Comparison of ENCODE assay signal across 1 fruit fly cellular context in genomic region chr3R:10084914-10085313, dm6.
TF ChIP-seq lines count a peak whose summit lies in the region.

No protein-coding gene starts in this region.

TF ChIP-seq in whole organism, embryonic, 481 proteins besides CTCF, POLR2A, EP300 and RAD21 (continued from another document):
- TF ChIP-seq Taf1 (GFP tag; IDR thresholded peaks at IDR 0.05; lab: Robert Waterston, UW) (peak; percentile 66), luna (GFP tag; optimal IDR thresholded peaks at IDR 0.05; lab: Kevin White, UChicago) (peak; percentile 35), Ets97D (GFP tag; optimal IDR thresholded peaks at IDR 0.05; lab: Kevin White, UChicago) (no peak), psq (GFP tag; optimal IDR thresholded peaks at IDR 0.05; lab: Kevin White, UChicago) (no peak), Adf1 (GFP tag; IDR thresholded peaks at IDR 0.05; lab: Robert Waterston, UW) (no peak), usp (GFP tag; optimal IDR thresholded peaks at IDR 0.05; lab: Kevin White, UChicago) (no peak), CG10267 (tag; optimal IDR thresholded peaks at IDR 0.05; lab: Kevin White, UChicago) (no peak), CG16815 (GFP tag; optimal IDR thresholded peaks at IDR 0.05; lab: Kevin White, UChicago) (peak; percentile 69), nerfin-1 (tag; optimal IDR thresholded peaks at IDR 0.05; lab: Kevin White, UChicago) (no peak), mirr (GFP tag; optimal IDR thresholded peaks at IDR 0.05; lab: Kevin White, UChicago) (no peak), Camta (GFP tag; optimal IDR thresholded peaks at IDR 0.05; lab: Kevin White, UChicago) (no peak), CG14860 (GFP tag; IDR thresholded peaks at IDR 0.05; lab: Robert Waterston, UW; ENCODE audit: partially characterized antibody) (no peak), cato (GFP tag; optimal IDR thresholded peaks at IDR 0.05; lab: Kevin White, UChicago; ENCODE audit: borderline replicate concordance) (no peak), CG17612 (GFP tag; IDR thresholded peaks at IDR 0.05; lab: Robert Waterston, UW) (0 out of 2 replicates have a peak, but pooled peaks have one; percentile 26), CG34224 (GFP tag; IDR thresholded peaks at IDR 0.05; lab: Robert Waterston, UW; ENCODE audit: partially characterized antibody) (no peak), CG18262 (tag; optimal IDR thresholded peaks at IDR 0.05; lab: Kevin White, UChicago) (no peak), CG8089 (GFP tag; optimal IDR thresholded peaks at IDR 0.05; lab: Kevin White, UChicago) (no peak), CG9215 (GFP tag; IDR thresholded peaks at IDR 0.05; lab: Robert Waterston, UW) (peak; percentile 67), CG2889 (GFP tag; IDR thresholded peaks at IDR 0.05; lab: Robert Waterston, UW) (no peak), CG11456 (GFP tag; IDR thresholded peaks at IDR 0.05; lab: Robert Waterston, UW) (peak; percentile 57; the same call in 1 of the 3 replicates), odd (GFP tag; optimal IDR thresholded peaks at IDR 0.05; lab: Kevin White, UChicago) (no peak), ftz-f1 (GFP tag; optimal IDR thresholded peaks at IDR 0.05; lab: Kevin White, UChicago) (no peak), MBD-R2 (GFP tag; IDR thresholded peaks at IDR 0.05; lab: Robert Waterston, UW) (peak; percentile 38; the same call in 1 of the 2 replicates), tio (GFP tag; optimal IDR thresholded peaks at IDR 0.05; lab: Kevin White, UChicago) (no peak), zen2 (GFP tag; IDR thresholded peaks at IDR 0.05; lab: Robert Waterston, UW; ENCODE audit: partially characterized antibody) (no peak), ewg (GFP tag; optimal IDR thresholded peaks at IDR 0.05; lab: Kevin White, UChicago) (no peak), E2f1 (GFP tag; IDR thresholded peaks at IDR 0.05; lab: Robert Waterston, UW) (peak; percentile 41; the same call in 1 of the 2 replicates), Nf-YB (GFP tag; optimal IDR thresholded peaks at IDR 0.05; lab: Kevin White, UChicago) (no peak), CG1233 (GFP tag; optimal IDR thresholded peaks at IDR 0.05; lab: Kevin White, UChicago) (no peak), Xrp1 (GFP tag; IDR thresholded peaks at IDR 0.05; lab: Robert Waterston, UW) (peak; percentile 19; the same call in 1 of the 2 replicates), Hand (GFP tag; optimal IDR thresholded peaks at IDR 0.05; lab: Kevin White, UChicago) (peak; percentile 54), pum (GFP tag; optimal IDR thresholded peaks at IDR 0.05; lab: Kevin White, UChicago) (peak; percentile 21), Mrtf (GFP tag; IDR thresholded peaks at IDR 0.05; lab: Robert Waterston, UW) (0 out of 3 replicates have a peak, but pooled peaks have one; percentile 40), CG11695 (GFP tag; IDR thresholded peaks at IDR 0.05; lab: Robert Waterston, UW) (no peak), gt (GFP tag; IDR thresholded peaks at IDR 0.05; lab: Robert Waterston, UW) (no peak), aop (GFP tag; IDR thresholded peaks at IDR 0.05; lab: Robert Waterston, UW) (no peak), CG2120 (GFP tag; optimal IDR thresholded peaks at IDR 0.05; lab: Kevin White, UChicago) (peak; percentile 91), sima (GFP tag; optimal IDR thresholded peaks at IDR 0.05; lab: Kevin White, UChicago) (no peak), fu2 (GFP tag; optimal IDR thresholded peaks at IDR 0.05; lab: Kevin White, UChicago) (peak; percentile 63), Pdp1 (GFP tag; optimal IDR thresholded peaks at IDR 0.05; lab: Kevin White, UChicago) (peak; percentile 8 to 27), sug (tag; optimal IDR thresholded peaks at IDR 0.05; lab: Kevin White, UChicago) (no peak), ap (GFP tag; IDR thresholded peaks at IDR 0.05; lab: Robert Waterston, UW) (no peak), insv (GFP tag; optimal IDR thresholded peaks at IDR 0.05; lab: Kevin White, UChicago) (no peak), Bdp1 (GFP tag; optimal IDR thresholded peaks at IDR 0.05; lab: Kevin White, UChicago) (no peak), CG1529 (GFP tag; optimal IDR thresholded peaks at IDR 0.05; lab: Kevin White, UChicago) (no peak), TFAM (GFP tag; optimal IDR thresholded peaks at IDR 0.05; lab: Kevin White, UChicago) (no peak), Neu2 (GFP tag; optimal IDR thresholded peaks at IDR 0.05; lab: Kevin White, UChicago; ENCODE audit: borderline replicate concordance) (no peak), fd96Cb (tag; optimal IDR thresholded peaks at IDR 0.05; lab: Kevin White, UChicago) (no peak), Lim3 (GFP tag; IDR thresholded peaks at IDR 0.05; lab: Robert Waterston, UW) (no peak), CG18764 (GFP tag; optimal IDR thresholded peaks at IDR 0.05; lab: Kevin White, UChicago) (no peak), HLH3B (GFP tag; IDR thresholded peaks at IDR 0.05; lab: Robert Waterston, UW) (peak; percentile 14; the same call in 1 of the 2 replicates), bbx (GFP tag; IDR thresholded peaks at IDR 0.05; lab: Robert Waterston, UW; ENCODE audit: partially characterized antibody) (no peak), Opbp (GFP tag; IDR thresholded peaks at IDR 0.05; lab: Robert Waterston, UW; ENCODE audit: partially characterized antibody) (no peak), CG17829 (tag; optimal IDR thresholded peaks at IDR 0.05; lab: Kevin White, UChicago) (no peak), Dll (GFP tag; IDR thresholded peaks at IDR 0.05; lab: Robert Waterston, UW; ENCODE audit: partially characterized antibody) (no peak), org-1 (GFP tag; optimal IDR thresholded peaks at IDR 0.05; lab: Kevin White, UChicago) (peak; percentile 39), CG10462 (GFP tag; optimal IDR thresholded peaks at IDR 0.05; lab: Kevin White, UChicago) (no peak), CG33557 (GFP tag; optimal IDR thresholded peaks at IDR 0.05; lab: Kevin White, UChicago) (no peak), lmd (GFP tag; IDR thresholded peaks at IDR 0.05; lab: Robert Waterston, UW) (peak; percentile 65; the same call in 1 of the 2 replicates), row (GFP tag; IDR thresholded peaks at IDR 0.05; lab: Robert Waterston, UW) (peak; percentile 62), CG1792 (GFP tag; optimal IDR thresholded peaks at IDR 0.05; lab: Kevin White, UChicago) (no peak), CG11093 (GFP tag; IDR thresholded peaks at IDR 0.05; lab: Robert Waterston, UW) (no peak), D (optimal IDR thresholded peaks at IDR 0.05; lab: Kevin White, UChicago) (no peak), D (GFP tag; optimal IDR thresholded peaks at IDR 0.05; lab: Kevin White, UChicago) (no peak), Vsx1 (GFP tag; optimal IDR thresholded peaks at IDR 0.05; lab: Kevin White, UChicago) (no peak), lov (optimal IDR thresholded peaks at IDR 0.05; lab: Kevin White, UChicago) (no peak), lov (GFP tag; IDR thresholded peaks at IDR 0.05; lab: Robert Waterston, UW) (no peak), CG7963 (GFP tag; IDR thresholded peaks at IDR 0.05; lab: Robert Waterston, UW; ENCODE audit: partially characterized antibody) (no peak), CG3995 (GFP tag; optimal IDR thresholded peaks at IDR 0.05; lab: Kevin White, UChicago) (peak; percentile 16), CG10147 (GFP tag; optimal IDR thresholded peaks at IDR 0.05; lab: Kevin White, UChicago) (peak; percentile 66), Hr39 (optimal IDR thresholded peaks at IDR 0.05; lab: Kevin White, UChicago) (no peak), Lhr (GFP tag; optimal IDR thresholded peaks at IDR 0.05; lab: Kevin White, UChicago) (no peak), dysf (GFP tag; IDR thresholded peaks at IDR 0.05; lab: Robert Waterston, UW) (peak; percentile 69), CG4707 (GFP tag; optimal IDR thresholded peaks at IDR 0.05; lab: Kevin White, UChicago) (no peak), CG16813 (GFP tag; IDR thresholded peaks at IDR 0.05; lab: Robert Waterston, UW; ENCODE audit: partially characterized antibody) (no peak), Usf (GFP tag; optimal IDR thresholded peaks at IDR 0.05; lab: Kevin White, UChicago) (peak; percentile 50), HLHmδ (GFP tag; optimal IDR thresholded peaks at IDR 0.05; lab: Kevin White, UChicago) (no peak), crp (GFP tag; optimal IDR thresholded peaks at IDR 0.05; lab: Kevin White, UChicago) (no peak), sr (GFP tag; IDR thresholded peaks at IDR 0.05; lab: Robert Waterston, UW) (no peak), CG31388 (GFP tag; optimal IDR thresholded peaks at IDR 0.05; lab: Kevin White, UChicago) (no peak), yki (optimal IDR thresholded peaks at IDR 0.05; lab: Kevin White, UChicago) (no peak), phol (tag; optimal IDR thresholded peaks at IDR 0.05; lab: Kevin White, UChicago) (no peak), Hr3 (GFP tag; optimal IDR thresholded peaks at IDR 0.05; lab: Kevin White, UChicago) (no peak), Ravus (GFP tag; IDR thresholded peaks at IDR 0.05; lab: Robert Waterston, UW) (no peak), sisA (GFP tag; IDR thresholded peaks at IDR 0.05; lab: Robert Waterston, UW) (peak; percentile 33; the same call in 1 of the 2 replicates), dm (GFP tag; optimal IDR thresholded peaks at IDR 0.05; lab: Kevin White, UChicago) (no peak), CG12219 (GFP tag; optimal IDR thresholded peaks at IDR 0.05; lab: Kevin White, UChicago) (no peak), CG15514 (GFP tag; optimal IDR thresholded peaks at IDR 0.05; lab: Kevin White, UChicago) (peak; percentile 57), CG9797 (GFP tag; optimal IDR thresholded peaks at IDR 0.05; lab: Kevin White, UChicago) (no peak), gsb (GFP tag; IDR thresholded peaks at IDR 0.05; lab: Robert Waterston, UW) (peak; percentile 52; the same call in 1 of the 2 replicates), CG15479 (GFP tag; optimal IDR thresholded peaks at IDR 0.05; lab: Kevin White, UChicago) (no peak), Meics (GFP tag; optimal IDR thresholded peaks at IDR 0.05; lab: Kevin White, UChicago) (peak; percentile 79), CG3065 (GFP tag; optimal IDR thresholded peaks at IDR 0.05; lab: Kevin White, UChicago) (no peak), Awh (GFP tag; IDR thresholded peaks at IDR 0.05; lab: Robert Waterston, UW) (no peak), CG17385 (GFP tag; optimal IDR thresholded peaks at IDR 0.05; lab: Kevin White, UChicago) (no peak), gsb-n (tag; optimal IDR thresholded peaks at IDR 0.05; lab: Kevin White, UChicago) (no peak)
